Worm (Caenorhabditis elegans): ENCODE measurements around the gene klp-3.

- no peak for TF ChIP-seq B0310.2 (tag; optimal IDR thresholded peaks at IDR 0.05)
- TF ChIP-seq aly-1 (tag; optimal IDR thresholded peaks at IDR 0.05), result no peak
- TF ChIP-seq ets-7 (tag; optimal IDR thresholded peaks at IDR 0.05), result no peak
- TF ChIP-seq pes-1 (GFP tag; IDR thresholded peaks at IDR 0.05), result no peak
- TF ChIP-seq ama-1 (optimal IDR thresholded peaks at IDR 0.05), result no peak
These were observed 51.5 kb downstream of the klp-3 start for ce11 chrII:7893648-7894047.

Measured in whole organism, early embryonic.